Fruit fly (Drosophila melanogaster) whole organism, embryonic: ENCODE measurements around the gene CG15641.
A peak's percentile ranks its signal among the peaks of the same experiment; 100 is the strongest.

Source experiments
- CG10209 ChIP-seq: fragments of 200-800 bp; sonication (Bioruptor generic); optimal IDR thresholded peaks from 3 replicates; lab custom pipeline; 2017; ENCODE audit warnings: missing biosample characterization, mild to moderate bottlenecking, missing genetic modification characterization, missing genetic modification reagents
- CG10431 ChIP-seq: fragments of 200-800 bp; sonication (Bioruptor generic); optimal IDR thresholded peaks from 3 replicates; lab custom pipeline; 2018; ENCODE audit warnings: missing biosample characterization, mild to moderate bottlenecking, missing genetic modification characterization
- CG10543 ChIP-seq: fragments of 200-800 bp; sonication (Bioruptor generic); optimal IDR thresholded peaks from 3 replicates; lab custom pipeline; 2017; ENCODE audit warnings: missing biosample characterization, mild to moderate bottlenecking, missing genetic modification characterization, moderate library complexity
- CG12219 ChIP-seq: fragments of 200-800 bp; sonication (Bioruptor generic); optimal IDR thresholded peaks from 3 replicates; lab custom pipeline; 2018; ENCODE audit warnings: missing biosample characterization, mild to moderate bottlenecking, missing genetic modification characterization
- CG13296 ChIP-seq: fragments of 200-800 bp; sonication (Bioruptor generic); optimal IDR thresholded peaks from 3 replicates; lab custom pipeline; 2018; ENCODE audit warnings: missing biosample characterization, mild to moderate bottlenecking, missing genetic modification characterization
- CG13894 ChIP-seq: fragments of 200-800 bp; sonication (Bioruptor generic); optimal IDR thresholded peaks from 3 replicates; lab custom pipeline; 2018; ENCODE audit warnings: missing biosample characterization, mild to moderate bottlenecking, missing genetic modification characterization, moderate library complexity
- CG14441 ChIP-seq: fragments of 200-800 bp; sonication (Bioruptor generic); IDR thresholded peaks from 2 replicates; pipeline ENCODE4 v1.3.6; 2022; ENCODE audit warnings: missing biosample characterization, missing genetic modification characterization
- CG15514 ChIP-seq: fragments of 200-800 bp; sonication (Bioruptor generic); optimal IDR thresholded peaks from 3 replicates; lab custom pipeline; 2017; ENCODE audit warnings: missing biosample characterization, missing genetic modification characterization, mild to moderate bottlenecking, moderate library complexity, missing genetic modification reagents
- CG15696 ChIP-seq: fragments of 200-800 bp; sonication (Bioruptor generic); optimal IDR thresholded peaks from 2 replicates; lab custom pipeline; 2019; ENCODE audit warnings: missing biosample characterization, mild to moderate bottlenecking, missing genetic modification characterization, moderate library complexity
- CG1647 ChIP-seq: fragments of 200-800 bp; sonication (Bioruptor generic); optimal IDR thresholded peaks from 3 replicates; lab custom pipeline; 2016; ENCODE audit warnings: missing biosample characterization, missing genetic modification characterization
- CG18599 ChIP-seq: fragments of 200-800 bp; sonication (Bioruptor generic); optimal IDR thresholded peaks from 3 replicates; lab custom pipeline; 2017; ENCODE audit warnings: missing biosample characterization, missing genetic modification characterization, mild to moderate bottlenecking, moderate library complexity, missing genetic modification reagents
- CG31224 ChIP-seq: fragments of 200-800 bp; sonication (Bioruptor generic); IDR thresholded peaks from 2 replicates; pipeline ENCODE4 v1.3.6; 2022; ENCODE audit warnings: missing biosample characterization, missing genetic modification characterization
- CG31441 ChIP-seq: fragments of 200-800 bp; sonication (Bioruptor generic); IDR thresholded peaks from 2 replicates; pipeline ENCODE4 v1.3.6; 2022; ENCODE audit warnings: missing biosample characterization, missing genetic modification characterization
- CG34376 ChIP-seq: fragments of 200-800 bp; sonication (Bioruptor generic); optimal IDR thresholded peaks from 2 replicates; lab custom pipeline; 2018; ENCODE audit warnings: missing biosample characterization, mild to moderate bottlenecking, missing genetic modification characterization
- CG4730 ChIP-seq: fragments of 200-800 bp; sonication (Bioruptor generic); IDR thresholded peaks from 2 replicates; pipeline ENCODE4 v1.3.6; 2022; ENCODE audit warnings: missing biosample characterization, missing genetic modification characterization
- CG6654 ChIP-seq: fragments of 200-800 bp; sonication (Bioruptor generic); optimal IDR thresholded peaks from 2 replicates; lab custom pipeline; 2017; ENCODE audit warnings: missing biosample characterization, mild to moderate bottlenecking, missing genetic modification characterization
- D19A ChIP-seq: fragments of 200-800 bp; optimal IDR thresholded peaks from 3 replicates; lab custom pipeline; 2019; ENCODE audit warnings: missing biosample characterization, mild to moderate bottlenecking, missing genetic modification characterization, moderate library complexity
- Deaf1 ChIP-seq: fragments of 200-800 bp; optimal IDR thresholded peaks from 3 replicates; lab custom pipeline; 2019; ENCODE audit warnings: missing biosample characterization, mild to moderate bottlenecking, missing genetic modification characterization, moderate library complexity
- Eip74EF ChIP-seq, 2 experiments: fragments of 200-800 bp in 1 of 2; fragments of >200 bp in 1 of 2; sonication (Bioruptor generic) in 1 of 2; optimal IDR thresholded peaks; 2 replicates each; lab custom pipeline; 2017 to 2019; ENCODE audit warnings: missing biosample characterization in 2 of 2, missing genetic modification characterization in 2 of 2, mild to moderate bottlenecking in 1 of 2, moderate library complexity in 1 of 2
- Elba2 ChIP-seq: fragments of 200-800 bp; sonication (Bioruptor generic); optimal IDR thresholded peaks from 3 replicates; lab custom pipeline; 2016; ENCODE audit warnings: missing biosample characterization, missing genetic modification characterization
- HHEX ChIP-seq: fragments of 200-800 bp; sonication (Bioruptor generic); optimal IDR thresholded peaks from 3 replicates; lab custom pipeline; 2017; ENCODE audit warnings: missing biosample characterization, mild to moderate bottlenecking, missing genetic modification characterization, missing genetic modification reagents
- Hmr ChIP-seq: fragments of 200-800 bp; sonication (Bioruptor generic); optimal IDR thresholded peaks from 3 replicates; lab custom pipeline; 2017; ENCODE audit warnings: mild to moderate bottlenecking, missing biosample characterization, missing genetic modification reagents, missing genetic modification characterization
- MTF-1 ChIP-seq: fragments of 200-800 bp; sonication (Bioruptor generic); optimal IDR thresholded peaks from 2 replicates; lab custom pipeline; 2018; ENCODE audit warnings: missing biosample characterization, mild to moderate bottlenecking, missing genetic modification characterization, borderline replicate concordance
- Med ChIP-seq: fragments of 200-800 bp; sonication (Bioruptor generic); peaks from one replicate; lab custom pipeline; 2016; ENCODE audit warnings: missing biosample characterization, missing genetic modification characterization, mild to moderate bottlenecking, inconsistent platforms, moderate library complexity
- NK7.1 ChIP-seq: fragments of 200-800 bp; sonication (Bioruptor generic); optimal IDR thresholded peaks from 3 replicates; lab custom pipeline; 2016; ENCODE audit warnings: missing biosample characterization, missing genetic modification characterization
- PHDP ChIP-seq: fragments of 200-800 bp; sonication (Bioruptor generic); optimal IDR thresholded peaks from 3 replicates; lab custom pipeline; 2018; ENCODE audit warnings: missing biosample characterization, mild to moderate bottlenecking, missing genetic modification characterization, moderate library complexity
- Ravus ChIP-seq: fragments of 200-800 bp; sonication (Bioruptor generic); IDR thresholded peaks from 2 replicates; pipeline ENCODE4 v1.3.6; 2022; ENCODE audit warnings: missing biosample characterization, missing genetic modification characterization
- Ssrp ChIP-seq: fragments of 200-800 bp; sonication (Bioruptor generic); optimal IDR thresholded peaks from 2 replicates; lab custom pipeline; 2018; ENCODE audit warnings: missing biosample characterization, mild to moderate bottlenecking, missing genetic modification characterization, moderate library complexity
- Trl ChIP-seq, 3 experiments: fragments of >200 bp in 2 of 3; fragments of 200-800 bp in 1 of 3; sonication (Bioruptor generic) in 1 of 3; optimal IDR thresholded peaks; 2 replicates in 1 of 3; 3 replicates in 2 of 3; lab custom pipeline; 2016 to 2017; ENCODE audit warnings: missing biosample characterization in 1 of 3, missing genetic modification characterization in 1 of 3
- Vsx1 ChIP-seq: fragments of 200-800 bp; sonication (Bioruptor generic); optimal IDR thresholded peaks from 2 replicates; lab custom pipeline; 2017; ENCODE audit warnings: missing biosample characterization, mild to moderate bottlenecking, missing genetic modification characterization, missing genetic modification reagents
- abd-A ChIP-seq: fragments of 200-800 bp; sonication (Bioruptor generic); optimal IDR thresholded peaks from 3 replicates; lab custom pipeline; 2019; ENCODE audit warnings: missing biosample characterization, mild to moderate bottlenecking, missing genetic modification characterization, moderate library complexity
- aop ChIP-seq: fragments of 200-800 bp; sonication (Bioruptor generic); IDR thresholded peaks from 2 replicates; pipeline ENCODE4 v1.3.6; 2022; ENCODE audit warnings: missing biosample characterization, missing genetic modification characterization
- ato ChIP-seq: fragments of 200-800 bp; sonication (Bioruptor generic); IDR thresholded peaks from 2 replicates; pipeline ENCODE4 v1.3.6; 2022; ENCODE audit warnings: missing biosample characterization, missing genetic modification characterization; ENCODE audit not compliant: partially characterized antibody
- az2 ChIP-seq: fragments of 200-800 bp; sonication (Bioruptor generic); optimal IDR thresholded peaks from 3 replicates; lab custom pipeline; 2016; ENCODE audit warnings: missing biosample characterization, missing genetic modification characterization
- cato ChIP-seq: fragments of 200-800 bp; sonication (Bioruptor generic); optimal IDR thresholded peaks from 2 replicates; lab custom pipeline; 2016; ENCODE audit warnings: missing biosample characterization, missing genetic modification characterization, borderline replicate concordance
- dysf ChIP-seq: fragments of 200-800 bp; sonication (Bioruptor generic); IDR thresholded peaks from 3 replicates; pipeline ENCODE4 v1.3.6; 2022; ENCODE audit warnings: missing biosample characterization, missing genetic modification characterization
- en ChIP-seq: fragments of 200-800 bp; sonication (Bioruptor generic); optimal IDR thresholded peaks from 2 replicates; lab custom pipeline; 2016; ENCODE audit warnings: missing biosample characterization, missing genetic modification characterization
- fd3F ChIP-seq: fragments of 200-800 bp; sonication (Bioruptor generic); optimal IDR thresholded peaks from 2 replicates; lab custom pipeline; 2018; ENCODE audit warnings: missing biosample characterization, mild to moderate bottlenecking, missing genetic modification characterization, moderate library complexity
- kni ChIP-seq: fragments of 200-800 bp; sonication (Bioruptor generic); optimal IDR thresholded peaks from 3 replicates; lab custom pipeline; 2017; ENCODE audit warnings: mild to moderate bottlenecking, missing biosample characterization, missing genetic modification reagents, missing genetic modification characterization
- lab ChIP-seq: fragments of 200-800 bp; sonication (Bioruptor generic); optimal IDR thresholded peaks from 3 replicates; lab custom pipeline; 2017; ENCODE audit warnings: missing biosample characterization, missing genetic modification characterization, mild to moderate bottlenecking, moderate library complexity, missing genetic modification reagents
- mirr ChIP-seq: fragments of 200-800 bp; sonication (Bioruptor generic); optimal IDR thresholded peaks from 3 replicates; lab custom pipeline; 2018; ENCODE audit warnings: missing biosample characterization, mild to moderate bottlenecking, missing genetic modification characterization
- nmo ChIP-seq: fragments of 200-800 bp; sonication (Bioruptor generic); optimal IDR thresholded peaks from 2 replicates; lab custom pipeline; 2018; ENCODE audit warnings: missing biosample characterization, mild to moderate bottlenecking, missing genetic modification characterization, moderate library complexity
- psq ChIP-seq: fragments of 200-800 bp; sonication (Bioruptor generic); optimal IDR thresholded peaks from 2 replicates; lab custom pipeline; 2017; ENCODE audit warnings: missing biosample characterization, missing genetic modification characterization
- sc ChIP-seq, 3 experiments: fragments of >200 bp in 2 of 3; fragments of 200-800 bp in 1 of 3; sonication (Bioruptor generic) in 1 of 3; optimal IDR thresholded peaks; 2 replicates in 2 of 3; 3 replicates in 1 of 3; lab custom pipeline; 2017; ENCODE audit warnings: mild to moderate bottlenecking in 1 of 3, missing biosample characterization in 1 of 3, missing genetic modification characterization in 1 of 3, missing genetic modification reagents in 1 of 3
- sna ChIP-seq: fragments of 200-800 bp; sonication (Bioruptor generic); IDR thresholded peaks from 2 replicates; pipeline ENCODE4 v1.3.6; 2022; ENCODE audit warnings: missing biosample characterization, missing genetic modification characterization; ENCODE audit not compliant: partially characterized antibody
- sug ChIP-seq: fragments of 200-800 bp; optimal IDR thresholded peaks from 2 replicates; lab custom pipeline; 2019; ENCODE audit warnings: missing biosample characterization, mild to moderate bottlenecking, missing genetic modification characterization, moderate library complexity
- tll ChIP-seq, 2 experiments: fragments of 200-800 bp in 1 of 2; fragments of >200 bp in 1 of 2; sonication (Bioruptor generic) in 1 of 2; optimal IDR thresholded peaks; 2 replicates each; lab custom pipeline; 2017 to 2019; ENCODE audit warnings: missing biosample characterization in 2 of 2, missing genetic modification characterization in 2 of 2, mild to moderate bottlenecking in 1 of 2, moderate library complexity in 1 of 2
- ttk ChIP-seq: fragments of 200-800 bp; sonication (Bioruptor generic); IDR thresholded peaks from 2 replicates; pipeline ENCODE4 v2.1.2; 2022; ENCODE audit warnings: missing biosample characterization, missing genetic modification characterization

Gene CG15641

DNA sequence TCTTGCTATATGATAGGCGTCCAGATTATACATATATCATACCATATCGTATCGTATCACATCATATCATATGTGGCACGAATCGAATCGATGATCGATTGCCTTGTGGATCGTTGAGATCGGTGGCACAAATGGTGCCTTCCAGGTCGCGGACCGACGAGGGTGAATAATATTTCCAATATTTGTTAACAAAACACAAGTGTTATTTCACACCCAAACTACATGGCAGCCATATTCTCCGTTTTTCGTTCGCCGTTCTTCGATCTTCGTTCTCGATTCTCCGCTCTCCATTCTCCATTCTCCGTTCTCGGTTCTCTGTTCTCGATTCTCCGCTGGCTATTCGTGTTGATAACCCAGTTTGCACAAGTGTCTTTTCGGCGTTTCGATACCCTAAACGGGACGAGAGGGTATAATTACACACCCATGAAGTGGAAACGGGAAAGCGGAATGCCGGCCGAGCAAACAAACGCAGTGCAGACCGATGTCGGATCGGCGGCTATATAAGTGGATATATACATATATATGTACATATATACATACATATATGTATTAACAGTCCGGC lies 34.1 kb downstream of the CG15641 start (continued):
- TF ChIP-seq Elba2 (GFP tag; lab: Kevin White, UChicago) (no peak), mirr (peak; percentile 23), fd3F (no peak), CG4730 (GFP tag; lab: Robert Waterston, UW) (no peak), sug (tag; lab: Kevin White, UChicago) (no peak), CG10543 (GFP tag; lab: Kevin White, UChicago) (peak; percentile 6), CG10209 (GFP tag; lab: Kevin White, UChicago) (no peak), CG31224 (GFP tag; lab: Robert Waterston, UW) (no peak), CG1647 (GFP tag; lab: Kevin White, UChicago) (no peak), CG18599 (peak; percentile 24), Deaf1 (tag; lab: Kevin White, UChicago) (peak; percentile 14), CG14441 (no peak), Hmr (GFP tag; lab: Kevin White, UChicago) (peak; percentile 6), CG15696 (tag; lab: Kevin White, UChicago) (no peak), HHEX (GFP tag; lab: Kevin White, UChicago) (peak; percentile 22), Trl (optimal IDR thresholded peaks at IDR 0.05; lab: Kevin White, UChicago) (peak in 1 of 2 experiments; percentile 5), Trl (GFP tag; optimal IDR thresholded peaks at IDR 0.05; lab: Kevin White, UChicago) (no peak), tll (GFP tag; optimal IDR thresholded peaks at IDR 0.05; lab: Kevin White, UChicago) (no peak), az2 (no peak), sc (optimal IDR thresholded peaks at IDR 0.05; lab: Kevin White, UChicago) (no peak), sc (GFP tag; optimal IDR thresholded peaks at IDR 0.05; lab: Kevin White, UChicago) (no peak), ttk (GFP tag; lab: Robert Waterston, UW) (no peak), cato (GFP tag; lab: Kevin White, UChicago) (no peak), CG34376 (GFP tag; lab: Kevin White, UChicago) (peak; percentile 28), kni (peak; percentile 31), abd-A (tag; lab: Kevin White, UChicago) (no peak), CG12219 (GFP tag; lab: Kevin White, UChicago) (no peak), psq (GFP tag; lab: Kevin White, UChicago) (no peak), CG15514 (peak; percentile 5), ato (GFP tag; lab: Robert Waterston, UW) (no peak), D19A (peak; percentile 74), NK7.1 (no peak), CG6654 (no peak), dysf (GFP tag; lab: Robert Waterston, UW) (no peak), sna (no peak), en (GFP tag; lab: Kevin White, UChicago) (no peak), CG13296 (GFP tag; lab: Kevin White, UChicago) (no peak), CG10431 (GFP tag; lab: Kevin White, UChicago) (peak; percentile 19), Vsx1 (no peak), lab (GFP tag; lab: Kevin White, UChicago) (peak; percentile 60), Med (peak; percentile 68), Eip74EF (GFP tag; optimal IDR thresholded peaks at IDR 0.05; lab: Kevin White, UChicago) (no peak), nmo (no peak), CG13894 (tag; lab: Kevin White, UChicago) (no peak), aop (GFP tag; lab: Robert Waterston, UW) (no peak), Ravus (no peak), MTF-1 (peak; percentile 14), CG31441 (GFP tag; lab: Robert Waterston, UW) (no peak), PHDP (tag; lab: Kevin White, UChicago) (no peak), Ssrp (tag; lab: Kevin White, UChicago) (no peak)
